Worm (Caenorhabditis elegans) whole organism, midembryonic: Measurements from ENCODE around the gene faah-3.

Experiments used
- T22C8.4 ChIP-seq: fragments of 200-800 bp; sonication (Bioruptor generic); IDR thresholded peaks from 2 replicates; pipeline ENCODE4 v1.3.6; 2022; ENCODE audit warnings: missing genetic modification characterization, missing compliant biosample characterization
- flt-1 ChIP-seq: fragments of 200-800 bp; sonication (Bioruptor generic); IDR thresholded peaks from 2 replicates; pipeline ENCODE4 v1.3.6; 2022; ENCODE audit warnings: missing genetic modification characterization, missing compliant biosample characterization
- klf-2 ChIP-seq: fragments of 200-800 bp; sonication (Bioruptor generic); conservative IDR thresholded peaks from 2 replicates; pipeline ENCODE4 v1.3.6; 2022; ENCODE audit warnings: missing genetic modification reagents, missing genetic modification characterization, missing compliant biosample characterization
- med-1 ChIP-seq: sonication (generic microtip); optimal IDR thresholded peaks from 2 replicates; lab custom pipeline; 2017; ENCODE audit warnings: missing genetic modification characterization, mild to moderate bottlenecking, missing compliant biosample characterization, antibody characterized with exemption, missing genetic modification reagents; ENCODE audit not compliant: insufficient read depth
- tab-1 ChIP-seq: fragments of 200-800 bp; sonication (Bioruptor generic); IDR thresholded peaks from 2 replicates; pipeline ENCODE4 v1.3.6; 2022; ENCODE audit warnings: missing genetic modification characterization, missing compliant biosample characterization
- ztf-23 ChIP-seq: fragments of 200-800 bp; sonication (Bioruptor generic); IDR thresholded peaks from 2 replicates; pipeline ENCODE4 v1.3.6; 2022; ENCODE audit warnings: missing genetic modification reagents, missing genetic modification characterization, missing compliant biosample characterization
- ztf-29 ChIP-seq: fragments of 200-800 bp; sonication (Bioruptor generic); IDR thresholded peaks from 2 replicates; pipeline ENCODE4 v1.3.6; 2022; ENCODE audit warnings: missing genetic modification reagents, missing genetic modification characterization, missing compliant biosample characterization

DNA sequence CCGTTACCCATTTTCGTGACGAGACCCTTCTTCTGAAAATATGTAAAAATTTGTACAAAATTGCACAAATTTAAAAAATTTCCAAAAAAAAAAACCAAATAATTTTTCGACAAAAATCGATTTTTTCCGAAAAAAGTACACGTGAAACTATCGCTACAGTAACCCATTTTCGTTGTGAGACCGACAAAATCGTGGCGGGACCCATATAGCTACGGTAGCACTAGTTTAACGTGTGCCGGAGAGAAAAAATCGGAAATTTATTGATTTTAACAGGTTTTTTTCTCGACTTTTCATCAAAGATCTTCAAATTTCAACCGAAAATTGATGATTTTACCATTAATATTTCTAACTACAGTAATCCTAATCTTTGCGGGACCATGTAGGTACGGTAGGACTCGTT, 14.7 kb upstream of the faah-3 start:
- no peak for TF ChIP-seq ztf-29
- no peak for TF ChIP-seq tab-1 (GFP tag; lab: Robert Waterston, UW)
- TF ChIP-seq med-1 (GFP tag; lab: Kevin White, UChicago) = no peak
- TF ChIP-seq T22C8.4 = 0 out of 2 replicates have a peak, but pooled peaks have one; percentile 3
- TF ChIP-seq klf-2 (GFP tag; lab: Robert Waterston, UW) = no peak
- TF ChIP-seq ztf-23 (GFP tag; lab: Robert Waterston, UW) = no peak
- TF ChIP-seq flt-1 = no peak
